Worm (Caenorhabditis elegans) whole organism, early embryonic: ENCODE measurements around the gene F56F10.1.

Source experiments
- ama-1 ChIP-seq: fragments of 150-350 bp; optimal IDR thresholded peaks from 2 replicates; lab custom pipeline; 2014
- ceh-13 ChIP-seq: fragments of 200-800 bp; sonication (Bioruptor generic); optimal IDR thresholded peaks from 2 replicates; lab custom pipeline; 2018; ENCODE audit warnings: mild to moderate bottlenecking, missing genetic modification characterization, missing compliant biosample characterization
- ets-7 ChIP-seq: sonication (generic microtip); optimal IDR thresholded peaks from 2 replicates; lab custom pipeline; 2016; ENCODE audit warnings: missing genotype, missing genetic modification characterization, missing compliant biosample characterization
- flt-1 ChIP-seq: fragments of 200-800 bp; sonication (Bioruptor generic); IDR thresholded peaks from 2 replicates; pipeline ENCODE4 v1.3.6; 2022; ENCODE audit warnings: missing genetic modification characterization, missing compliant biosample characterization
- hmbx-1 ChIP-seq: sonication (generic microtip); optimal IDR thresholded peaks from 2 replicates; lab custom pipeline; 2016; ENCODE audit warnings: mild to moderate bottlenecking, missing genetic modification characterization, missing compliant biosample characterization
- hmg-4 ChIP-seq: fragments of 200-800 bp; sonication (Bioruptor generic); optimal IDR thresholded peaks from 2 replicates; lab custom pipeline; 2018; ENCODE audit warnings: mild to moderate bottlenecking, missing genetic modification characterization, missing compliant biosample characterization
- hnd-1 ChIP-seq: sonication (generic microtip); optimal IDR thresholded peaks from 2 replicates; lab custom pipeline; 2016; ENCODE audit warnings: missing genetic modification characterization, missing compliant biosample characterization
- pes-1 ChIP-seq: fragments of 200-800 bp; sonication (Bioruptor generic); IDR thresholded peaks from 2 replicates; pipeline ENCODE4 v1.3.6; 2022; ENCODE audit warnings: missing genetic modification reagents, missing genetic modification characterization, missing compliant biosample characterization
- sea-1 ChIP-seq: fragments of 200-800 bp; sonication (Bioruptor generic); conservative IDR thresholded peaks from 2 replicates; pipeline ENCODE4 v1.3.6; 2022; ENCODE audit warnings: missing genetic modification characterization, missing compliant biosample characterization
- tbx-37 ChIP-seq: fragments of 200-800 bp; sonication (Bioruptor generic); conservative IDR thresholded peaks from 2 replicates; pipeline ENCODE4 v1.3.6; 2022; ENCODE audit warnings: missing genetic modification reagents, missing genetic modification characterization, missing compliant biosample characterization
- tra-4 ChIP-seq: sonication (generic microtip); optimal IDR thresholded peaks from 2 replicates; lab custom pipeline; 2017; ENCODE audit warnings: missing genetic modification characterization, missing compliant biosample characterization

- no peak for TF ChIP-seq flt-1 (GFP tag; lab: Robert Waterston, UW)
- TF ChIP-seq hmbx-1 = no peak
- no peak for TF ChIP-seq ets-7 (tag; lab: Kevin White, UChicago)
- TF ChIP-seq pes-1 (GFP tag; lab: Robert Waterston, UW) = no peak
- TF ChIP-seq ceh-13 (GFP tag; lab: Kevin White, UChicago) = no peak
- TF ChIP-seq hmg-4 (GFP tag; lab: Kevin White, UChicago) = peak; percentile 60
- no peak for TF ChIP-seq ama-1
- TF ChIP-seq tra-4 (tag; lab: Kevin White, UChicago) = no peak
- no peak for TF ChIP-seq hnd-1 (tag; lab: Kevin White, UChicago)
- no peak for TF ChIP-seq tbx-37
- no peak for TF ChIP-seq sea-1
Observed at ce11 chrX:852739-853268, 19.6 kb upstream of the F56F10.1 start.
